Fruit fly (Drosophila melanogaster) whole organism, pupa: ENCODE results near the gene TBC1D23.

ENCODE experiments used
- CG10348 ChIP-seq: fragments of 200-800 bp; sonication (Bioruptor generic); IDR thresholded peaks from 2 replicates; pipeline ENCODE4 v1.3.6; 2022; ENCODE audit warnings: missing biosample characterization, missing genetic modification characterization
- CG12605 ChIP-seq: fragments of 200-800 bp; sonication (Bioruptor generic); IDR thresholded peaks from 2 replicates; pipeline ENCODE4 v1.3.6; 2022; ENCODE audit warnings: missing biosample characterization, missing genetic modification characterization
- CG13204 ChIP-seq: fragments of 200-800 bp; sonication (Bioruptor generic); optimal IDR thresholded peaks from 2 replicates; lab custom pipeline; 2018; ENCODE audit warnings: missing biosample characterization, mild to moderate bottlenecking, missing genetic modification characterization, moderate library complexity
- CG14655 ChIP-seq: fragments of 200-800 bp; sonication (Bioruptor generic); optimal IDR thresholded peaks from 3 replicates; lab custom pipeline; 2017; ENCODE audit warnings: mild to moderate bottlenecking, missing biosample characterization, missing genetic modification reagents, missing genetic modification characterization
- CG15710 ChIP-seq: fragments of 200-800 bp; sonication (Bioruptor generic); optimal IDR thresholded peaks from 2 replicates; lab custom pipeline; 2018; ENCODE audit warnings: missing biosample characterization, mild to moderate bottlenecking, missing genetic modification characterization, moderate library complexity
- CG17806 ChIP-seq: fragments of 200-800 bp; sonication (Bioruptor generic); optimal IDR thresholded peaks from 2 replicates; lab custom pipeline; 2018; ENCODE audit warnings: missing biosample characterization, mild to moderate bottlenecking, missing genetic modification characterization, moderate library complexity
- CG32121 ChIP-seq: fragments of 200-800 bp; sonication (Bioruptor generic); IDR thresholded peaks from 2 replicates; pipeline ENCODE4 v1.3.6; 2022; ENCODE audit warnings: missing biosample characterization, missing genetic modification characterization
- CG34367 ChIP-seq: fragments of 200-800 bp; sonication (Bioruptor generic); optimal IDR thresholded peaks from 2 replicates; lab custom pipeline; 2018; ENCODE audit warnings: missing biosample characterization, mild to moderate bottlenecking, missing genetic modification characterization
- CG4496 ChIP-seq: fragments of 200-800 bp; sonication (Bioruptor generic); IDR thresholded peaks from 3 replicates; pipeline ENCODE4 v1.3.6; 2022; ENCODE audit warnings: missing biosample characterization, missing genetic modification characterization
- CG8159 ChIP-seq: fragments of 200-800 bp; sonication (Bioruptor generic); optimal IDR thresholded peaks from 3 replicates; lab custom pipeline; 2018; ENCODE audit warnings: missing biosample characterization, mild to moderate bottlenecking, missing genetic modification characterization, moderate library complexity
- CG8301 ChIP-seq: fragments of 200-800 bp; sonication (Bioruptor generic); optimal IDR thresholded peaks from 2 replicates; lab custom pipeline; 2018; ENCODE audit warnings: missing biosample characterization, mild to moderate bottlenecking, missing genetic modification characterization
- CG9948 ChIP-seq: fragments of 200-800 bp; sonication (Bioruptor generic); optimal IDR thresholded peaks from 2 replicates; lab custom pipeline; 2018; ENCODE audit warnings: missing biosample characterization, mild to moderate bottlenecking, missing genetic modification characterization, moderate library complexity
- D1 ChIP-seq: fragments of 200-800 bp; sonication (Bioruptor generic); optimal IDR thresholded peaks from 2 replicates; lab custom pipeline; 2018; ENCODE audit warnings: missing biosample characterization, mild to moderate bottlenecking, missing genetic modification characterization, moderate library complexity
- EcR ChIP-seq: fragments of 200-800 bp; sonication (Bioruptor generic); optimal IDR thresholded peaks from 3 replicates; lab custom pipeline; 2019; ENCODE audit warnings: missing biosample characterization, missing genetic modification characterization, mild to moderate bottlenecking, moderate library complexity, missing genetic modification reagents
- Ets98B ChIP-seq: fragments of 200-800 bp; sonication (Bioruptor generic); IDR thresholded peaks from 2 replicates; pipeline ENCODE4 v1.3.6; 2022; ENCODE audit warnings: missing biosample characterization, missing genetic modification characterization
- Pif1A ChIP-seq: fragments of 200-800 bp; sonication (Bioruptor generic); optimal IDR thresholded peaks from 3 replicates; lab custom pipeline; 2016; ENCODE audit warnings: missing biosample characterization, missing genetic modification characterization
- Pif1B ChIP-seq: fragments of 200-800 bp; sonication (Bioruptor generic); optimal IDR thresholded peaks from 3 replicates; lab custom pipeline; 2016; ENCODE audit warnings: missing biosample characterization, missing genetic modification characterization
- Snoo ChIP-seq: fragments of 200-800 bp; sonication (Bioruptor generic); optimal IDR thresholded peaks from 3 replicates; lab custom pipeline; 2017; ENCODE audit warnings: missing biosample characterization, mild to moderate bottlenecking, missing genetic modification characterization, inconsistent platforms
- fd96Ca ChIP-seq: fragments of 200-800 bp; sonication (Bioruptor generic); IDR thresholded peaks from 3 replicates; pipeline ENCODE4 v1.3.6; 2022; ENCODE audit warnings: missing biosample characterization, missing genetic modification characterization
- gl ChIP-seq: fragments of 200-800 bp; sonication (Bioruptor generic); optimal IDR thresholded peaks from 2 replicates; lab custom pipeline; 2018; ENCODE audit warnings: missing biosample characterization, mild to moderate bottlenecking, missing genetic modification characterization
- rn ChIP-seq: fragments of 200-800 bp; sonication (Bioruptor generic); IDR thresholded peaks from 2 replicates; pipeline ENCODE4 v1.3.6; 2022; ENCODE audit warnings: missing biosample characterization, missing genetic modification characterization

Gene TBC1D23

DNA sequence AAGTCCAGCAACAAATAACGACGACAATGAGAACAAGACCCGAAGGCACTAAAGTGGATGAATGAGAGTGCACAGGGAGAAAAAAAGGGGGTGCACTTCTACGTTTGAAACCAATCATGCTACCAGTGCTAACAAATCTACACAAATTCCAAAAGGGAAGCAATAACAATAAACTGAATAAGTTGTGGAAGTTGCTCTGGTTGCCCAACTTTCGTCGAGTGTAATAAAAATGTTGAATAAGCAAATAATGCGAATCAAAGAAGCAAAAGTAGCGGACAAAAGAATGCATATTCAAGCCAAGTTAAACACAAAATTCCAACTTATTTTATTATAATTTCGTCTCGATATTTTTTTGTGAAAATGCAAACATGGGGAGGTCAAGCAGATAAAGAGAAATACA is 37.4 kb upstream of the TBC1D23 start:
- 0 out of 3 replicates have a peak, but pooled peaks have one; percentile 26 for TF ChIP-seq fd96Ca
- TF ChIP-seq CG13204 = no peak

DNA sequence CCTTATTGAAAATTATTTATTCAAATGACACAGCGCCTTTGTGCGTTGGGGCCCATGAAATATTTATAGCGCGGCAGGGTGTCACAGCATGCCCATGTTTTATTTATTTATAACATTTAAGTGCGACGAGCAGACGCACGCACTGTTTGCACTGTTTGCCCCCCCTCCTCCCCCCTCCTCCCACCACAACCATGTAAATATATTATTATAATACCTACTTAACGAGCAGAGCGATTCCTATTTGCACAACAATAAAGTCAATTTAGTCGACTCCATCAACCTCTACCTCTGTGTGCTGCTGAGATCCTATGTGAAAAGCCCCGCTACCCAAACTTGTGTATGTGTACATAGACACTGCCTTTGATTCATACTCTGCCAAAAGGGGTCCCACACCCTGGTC is 34.4 kb upstream of the TBC1D23 start:
- TF ChIP-seq CG4496 (GFP tag; lab: Robert Waterston, UW) (no peak), CG8301 (tag; lab: Kevin White, UChicago) (no peak), D1 (tag; lab: Kevin White, UChicago) (no peak), CG14655 (GFP tag; lab: Kevin White, UChicago) (no peak), CG9948 (tag; lab: Kevin White, UChicago) (no peak), Ets98B (GFP tag; lab: Robert Waterston, UW) (no peak), EcR (GFP tag; lab: Kevin White, UChicago) (peak; percentile 42), Pif1B (GFP tag; lab: Kevin White, UChicago) (no peak), CG12605 (no peak), CG15710 (tag; lab: Kevin White, UChicago) (no peak), gl (tag; lab: Kevin White, UChicago) (peak; percentile 0), Pif1A (GFP tag; lab: Kevin White, UChicago) (no peak), CG32121 (GFP tag; lab: Robert Waterston, UW) (0 out of 2 replicates have a peak, but pooled peaks have one; percentile 37), fd96Ca (0 out of 3 replicates have a peak, but pooled peaks have one; percentile 38), CG8159 (tag; lab: Kevin White, UChicago) (no peak), CG10348 (GFP tag; lab: Robert Waterston, UW) (no peak)

DNA sequence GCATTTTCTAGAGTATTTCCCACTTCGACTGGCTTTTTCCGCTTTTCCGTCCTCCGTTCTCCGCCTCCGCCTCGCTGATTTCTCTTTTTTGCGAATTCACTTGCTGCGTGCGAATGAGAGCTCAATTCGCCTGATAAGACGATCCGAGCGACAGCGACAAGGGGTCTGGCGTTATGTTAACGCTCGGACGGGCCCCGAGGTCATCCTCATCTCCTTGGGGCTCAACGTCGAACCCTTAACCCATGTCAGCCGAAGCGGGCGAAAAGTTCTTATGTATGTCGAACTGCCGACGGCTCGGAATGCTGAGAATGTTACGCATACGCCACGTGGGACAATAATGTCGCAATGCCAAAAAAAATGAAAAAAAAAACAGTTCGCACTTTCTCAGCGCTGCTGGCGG is 33.7 kb upstream of the TBC1D23 start:
- TF ChIP-seq CG8301 (tag; lab: Kevin White, UChicago) (no peak), EcR (GFP tag; lab: Kevin White, UChicago) (no peak), Pif1A (GFP tag; lab: Kevin White, UChicago) (no peak), CG9948 (tag; lab: Kevin White, UChicago) (no peak), Ets98B (GFP tag; lab: Robert Waterston, UW) (no peak), fd96Ca (no peak), gl (tag; lab: Kevin White, UChicago) (no peak), CG17806 (tag; lab: Kevin White, UChicago) (no peak), CG15710 (tag; lab: Kevin White, UChicago) (no peak), Snoo (tag; lab: Kevin White, UChicago) (no peak), CG14655 (GFP tag; lab: Kevin White, UChicago) (no peak), CG13204 (no peak), CG10348 (GFP tag; lab: Robert Waterston, UW) (no peak), CG8159 (tag; lab: Kevin White, UChicago) (no peak), CG32121 (GFP tag; lab: Robert Waterston, UW) (no peak), rn (GFP tag; lab: Robert Waterston, UW) (no peak), Pif1B (GFP tag; lab: Kevin White, UChicago) (no peak), CG4496 (GFP tag; lab: Robert Waterston, UW) (no peak), CG34367 (no peak)

DNA sequence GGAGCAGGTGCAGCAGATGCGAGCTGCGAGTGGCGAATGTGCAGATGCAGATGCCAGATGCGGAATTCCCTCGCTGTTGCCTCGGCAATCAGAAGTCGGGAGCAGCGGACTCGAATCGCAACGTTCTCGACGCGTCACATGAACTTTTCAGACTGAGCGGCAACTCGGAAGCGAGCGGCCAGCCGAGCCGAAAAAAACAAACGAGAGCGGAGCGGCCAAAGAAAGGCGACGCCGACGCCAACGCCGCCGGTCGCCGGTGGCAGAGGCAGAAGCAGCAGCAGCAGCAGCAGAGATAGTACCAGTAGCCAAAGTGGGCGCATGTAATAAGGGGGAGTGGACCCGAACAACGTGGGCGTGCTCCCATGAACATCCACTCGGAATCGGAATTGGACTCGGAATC is 26.8 kb upstream of the TBC1D23 start, which contains the start of gene CG4629:
CG4629 (minus strand) TSS at position 156 of the 400 bp plus-strand sequence.
- TF ChIP-seq CG12605 = peak; percentile 28; the same call in 1 of the 2 replicates
- TF ChIP-seq CG13204 = peak; percentile 96
- TF ChIP-seq EcR (GFP tag; lab: Kevin White, UChicago) = peak; percentile 28
- TF ChIP-seq fd96Ca = 0 out of 3 replicates have a peak, but pooled peaks have one; percentile 9
- TF ChIP-seq rn (GFP tag; lab: Robert Waterston, UW) = no peak
- no peak for TF ChIP-seq Pif1A (GFP tag; lab: Kevin White, UChicago)
- TF ChIP-seq CG4496 (GFP tag; lab: Robert Waterston, UW) = peak; percentile 33; the same call in 1 of the 3 replicates
- peak; percentile 44 for TF ChIP-seq Ets98B (GFP tag; lab: Robert Waterston, UW)

DNA sequence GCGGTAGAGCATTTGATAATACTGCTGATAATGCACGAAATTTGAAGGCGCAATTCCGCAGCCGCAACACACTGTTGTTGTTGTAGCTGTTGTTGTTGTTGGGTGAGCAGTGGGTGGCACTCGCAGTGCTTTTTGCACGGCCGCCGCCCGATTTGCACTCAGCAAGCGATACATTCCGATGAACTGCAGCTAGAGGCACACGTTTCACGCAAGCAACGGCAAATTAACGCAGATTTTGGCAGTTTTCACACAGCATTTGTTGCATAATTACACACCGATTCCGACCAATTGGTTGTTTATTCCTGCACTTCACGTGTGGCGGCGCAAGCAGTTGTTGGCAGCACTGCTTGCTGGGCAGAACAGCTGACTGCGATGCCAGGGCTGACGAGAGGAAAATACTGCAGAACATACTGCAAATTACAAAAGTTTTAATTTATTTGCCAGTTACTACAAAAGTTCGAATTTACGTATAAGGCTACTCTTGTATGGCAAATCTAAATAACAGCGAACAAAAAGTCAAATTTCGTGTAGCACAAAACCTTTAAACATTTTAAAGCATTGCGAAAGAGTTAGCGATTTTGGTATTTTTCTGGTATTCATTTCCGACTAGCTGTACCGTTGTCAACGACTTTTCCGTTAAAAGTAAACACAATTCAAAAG is 21.0 kb upstream of the TBC1D23 start, which contains the start of the genes PolrMT and CG14339:
PolrMT (minus strand) TSS at position 345 of the 660 bp plus-strand sequence.
CG14339 (plus strand) TSS at position 512 of the 660 bp plus-strand sequence.
- no peak for TF ChIP-seq CG9948 (tag; lab: Kevin White, UChicago)
- no peak for TF ChIP-seq CG34367
- no peak for TF ChIP-seq fd96Ca
- TF ChIP-seq Ets98B (GFP tag; lab: Robert Waterston, UW) = no peak
- TF ChIP-seq D1 (tag; lab: Kevin White, UChicago) = no peak
- TF ChIP-seq EcR (GFP tag; lab: Kevin White, UChicago) = no peak
- TF ChIP-seq CG17806 (tag; lab: Kevin White, UChicago) = no peak
- TF ChIP-seq CG8159 (tag; lab: Kevin White, UChicago) = no peak
- no peak for TF ChIP-seq CG14655 (GFP tag; lab: Kevin White, UChicago)
- TF ChIP-seq CG12605 = no peak
- TF ChIP-seq Pif1A (GFP tag; lab: Kevin White, UChicago) = no peak
- no peak for TF ChIP-seq CG13204
- TF ChIP-seq Pif1B (GFP tag; lab: Kevin White, UChicago) = no peak
- no peak for TF ChIP-seq gl (tag; lab: Kevin White, UChicago)
- no peak for TF ChIP-seq CG4496 (GFP tag; lab: Robert Waterston, UW)

DNA sequence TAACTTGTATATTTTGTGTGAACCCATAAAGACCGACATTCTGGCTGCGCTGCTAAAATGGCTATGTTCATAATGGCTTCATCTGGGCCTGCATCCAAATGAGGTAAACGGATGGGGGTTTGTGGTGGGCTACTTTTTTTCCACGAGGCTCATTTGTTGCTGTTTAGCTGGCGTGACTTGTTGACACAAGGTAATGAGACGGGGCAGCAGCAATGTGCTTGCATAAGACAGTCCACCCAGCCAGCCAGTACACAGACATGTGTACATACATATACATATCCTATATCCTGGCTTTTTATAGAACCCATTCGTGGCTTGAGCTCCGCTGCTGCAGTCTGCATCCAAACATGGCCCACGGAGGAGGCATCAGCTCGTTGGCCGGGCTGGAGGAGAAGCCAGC is 16.5 kb upstream of the TBC1D23 start, which contains the start of gene CG14340:
CG14340 (plus strand) TSS at position 301 of the 400 bp plus-strand sequence.
- TF ChIP-seq CG14655 (GFP tag; lab: Kevin White, UChicago) = no peak
- no peak for TF ChIP-seq CG10348 (GFP tag; lab: Robert Waterston, UW)
- no peak for TF ChIP-seq Snoo (tag; lab: Kevin White, UChicago)
- TF ChIP-seq CG17806 (tag; lab: Kevin White, UChicago) = no peak
- no peak for TF ChIP-seq CG15710 (tag; lab: Kevin White, UChicago)
- no peak for TF ChIP-seq CG4496 (GFP tag; lab: Robert Waterston, UW)
- no peak for TF ChIP-seq CG13204
- TF ChIP-seq CG12605 = no peak
- no peak for TF ChIP-seq CG9948 (tag; lab: Kevin White, UChicago)
- TF ChIP-seq rn (GFP tag; lab: Robert Waterston, UW) = no peak
- TF ChIP-seq CG32121 (GFP tag; lab: Robert Waterston, UW) = no peak
- TF ChIP-seq Pif1A (GFP tag; lab: Kevin White, UChicago) = no peak
- no peak for TF ChIP-seq EcR (GFP tag; lab: Kevin White, UChicago)
- TF ChIP-seq CG34367 = no peak
- no peak for TF ChIP-seq Ets98B (GFP tag; lab: Robert Waterston, UW)
- no peak for TF ChIP-seq fd96Ca
- TF ChIP-seq Pif1B (GFP tag; lab: Kevin White, UChicago) = no peak
- TF ChIP-seq CG8159 (tag; lab: Kevin White, UChicago) = no peak
- TF ChIP-seq CG8301 (tag; lab: Kevin White, UChicago) = no peak
